1 fruit fly cellular context compared by ENCODE assay signal in genomic region chrX:4699775-4700174, dm6.
TF ChIP-seq lines count a peak whose summit lies in the region.

No protein-coding gene starts in this region.

TF ChIP-seq in whole organism, embryonic, 481 proteins besides CTCF, POLR2A, EP300 and RAD21 (continued from another document):
- TF ChIP-seq CG10274 (GFP tag; optimal IDR thresholded peaks at IDR 0.05; lab: Kevin White, UChicago), result no peak
- peak in 1 of 2 experiments; percentile 12 for TF ChIP-seq Pdp1 (GFP tag; optimal IDR thresholded peaks at IDR 0.05; lab: Kevin White, UChicago)
- peak; percentile 46 for TF ChIP-seq Med (GFP tag; lab: Kevin White, UChicago)
- TF ChIP-seq CoRest (tag; optimal IDR thresholded peaks at IDR 0.05; lab: Kevin White, UChicago), result peak; percentile 10
- no peak for TF ChIP-seq CG14965 (GFP tag; optimal IDR thresholded peaks at IDR 0.05; lab: Kevin White, UChicago; ENCODE audit: borderline replicate concordance)
- TF ChIP-seq p53 (GFP tag; optimal IDR thresholded peaks at IDR 0.05; lab: Kevin White, UChicago), result no peak
